Fruit fly (Drosophila melanogaster) whole organism, embryonic: ENCODE results near the gene H2.0.

Source experiments
- Aef1 ChIP-seq: fragments of 200-800 bp; sonication (Bioruptor generic); IDR thresholded peaks from 3 replicates; pipeline ENCODE4 v1.3.6; 2022; ENCODE audit warnings: missing biosample characterization, missing genetic modification characterization
- BtbVII ChIP-seq: fragments of 200-800 bp; sonication (Bioruptor generic); optimal IDR thresholded peaks from 3 replicates; lab custom pipeline; 2017; ENCODE audit warnings: missing biosample characterization, mild to moderate bottlenecking, missing genetic modification characterization
- Bteb2 ChIP-seq: fragments of 200-800 bp; sonication (Bioruptor generic); optimal IDR thresholded peaks from 2 replicates; lab custom pipeline; 2016; ENCODE audit warnings: missing biosample characterization, missing genetic modification characterization
- CG10147 ChIP-seq: fragments of 200-800 bp; sonication (Bioruptor generic); optimal IDR thresholded peaks from 2 replicates; lab custom pipeline; 2019; ENCODE audit warnings: missing biosample characterization, mild to moderate bottlenecking, missing genetic modification characterization, moderate library complexity
- CG11247 ChIP-seq: fragments of 200-800 bp; sonication (Bioruptor generic); IDR thresholded peaks from 2 replicates; pipeline ENCODE4 v1.3.6; 2022; ENCODE audit warnings: missing biosample characterization, missing genetic modification characterization
- CG11695 ChIP-seq: fragments of 200-800 bp; sonication (Bioruptor generic); IDR thresholded peaks from 3 replicates; pipeline ENCODE4 v1.3.6; 2022; ENCODE audit warnings: missing biosample characterization, missing genetic modification characterization
- CG12299 ChIP-seq: fragments of 200-800 bp; sonication (Bioruptor generic); optimal IDR thresholded peaks from 2 replicates; lab custom pipeline; 2018; ENCODE audit warnings: missing biosample characterization, mild to moderate bottlenecking, missing genetic modification characterization
- CG13123 ChIP-seq: fragments of 200-800 bp; sonication (Bioruptor generic); optimal IDR thresholded peaks from 2 replicates; lab custom pipeline; 2016; ENCODE audit warnings: missing biosample characterization, missing genetic modification characterization
- CG13894 ChIP-seq: fragments of 200-800 bp; sonication (Bioruptor generic); optimal IDR thresholded peaks from 3 replicates; lab custom pipeline; 2018; ENCODE audit warnings: missing biosample characterization, mild to moderate bottlenecking, missing genetic modification characterization, moderate library complexity
- CG1529 ChIP-seq: fragments of 200-800 bp; sonication (Bioruptor generic); optimal IDR thresholded peaks from 3 replicates; lab custom pipeline; 2018; ENCODE audit warnings: missing biosample characterization, missing genetic modification characterization
- CG16779 ChIP-seq: fragments of 200-800 bp; sonication (Bioruptor generic); IDR thresholded peaks from 2 replicates; pipeline ENCODE4 v1.3.6; 2022; ENCODE audit warnings: missing biosample characterization, missing genetic modification characterization
- CG16863 ChIP-seq: fragments of 200-800 bp; sonication (Bioruptor generic); optimal IDR thresholded peaks from 3 replicates; lab custom pipeline; 2016; ENCODE audit warnings: missing biosample characterization, missing genetic modification characterization
- CG17568 ChIP-seq: fragments of 200-800 bp; sonication (Bioruptor generic); optimal IDR thresholded peaks from 2 replicates; lab custom pipeline; 2018; ENCODE audit warnings: missing biosample characterization, mild to moderate bottlenecking, missing genetic modification characterization, moderate library complexity
- CG18262 ChIP-seq: fragments of 200-800 bp; optimal IDR thresholded peaks from 3 replicates; lab custom pipeline; 2019; ENCODE audit warnings: missing biosample characterization, mild to moderate bottlenecking, missing genetic modification characterization, moderate library complexity
- CG18619 ChIP-seq: fragments of 200-800 bp; sonication (Bioruptor generic); optimal IDR thresholded peaks from 3 replicates; lab custom pipeline; 2017; ENCODE audit warnings: missing biosample characterization, mild to moderate bottlenecking, missing genetic modification characterization
- CG30403 ChIP-seq: fragments of 200-800 bp; sonication (Bioruptor generic); optimal IDR thresholded peaks from 3 replicates; lab custom pipeline; 2016; ENCODE audit warnings: missing biosample characterization, missing genetic modification characterization
- CG30431 ChIP-seq: fragments of 200-800 bp; sonication (Bioruptor generic); optimal IDR thresholded peaks from 2 replicates; lab custom pipeline; 2017; ENCODE audit warnings: missing biosample characterization, missing genetic modification characterization
- CG3065 ChIP-seq: fragments of 200-800 bp; sonication (Bioruptor generic); optimal IDR thresholded peaks from 2 replicates; lab custom pipeline; 2016; ENCODE audit warnings: missing biosample characterization, missing genetic modification characterization
- CG31441 ChIP-seq: fragments of 200-800 bp; sonication (Bioruptor generic); IDR thresholded peaks from 2 replicates; pipeline ENCODE4 v1.3.6; 2022; ENCODE audit warnings: missing biosample characterization, missing genetic modification characterization
- CG3163 ChIP-seq: fragments of 200-800 bp; sonication (Bioruptor generic); optimal IDR thresholded peaks from 3 replicates; lab custom pipeline; 2016; ENCODE audit warnings: missing biosample characterization, missing genetic modification characterization
- CG32532 ChIP-seq: fragments of 200-800 bp; sonication (Bioruptor generic); IDR thresholded peaks from 2 replicates; pipeline ENCODE4 v1.3.6; 2022; ENCODE audit warnings: missing biosample characterization, missing genetic modification characterization
- CG3838 ChIP-seq: fragments of 200-800 bp; sonication (Bioruptor generic); optimal IDR thresholded peaks from 3 replicates; lab custom pipeline; 2016; ENCODE audit warnings: missing biosample characterization, missing genetic modification characterization
- CG5953 ChIP-seq: fragments of 200-800 bp; sonication (Bioruptor generic); IDR thresholded peaks from 2 replicates; pipeline ENCODE4 v1.3.6; 2022; ENCODE audit warnings: missing biosample characterization, missing genetic modification characterization
- CG6765 ChIP-seq: fragments of 200-800 bp; sonication (Bioruptor generic); optimal IDR thresholded peaks from 3 replicates; lab custom pipeline; 2017; ENCODE audit warnings: missing biosample characterization, mild to moderate bottlenecking, missing genetic modification characterization
- CG9727 ChIP-seq: fragments of 200-800 bp; sonication (Bioruptor generic); optimal IDR thresholded peaks from 3 replicates; lab custom pipeline; 2017; ENCODE audit warnings: missing biosample characterization, mild to moderate bottlenecking, missing genetic modification characterization
- Dad ChIP-seq: fragments of 200-800 bp; sonication (Bioruptor generic); optimal IDR thresholded peaks from 3 replicates; lab custom pipeline; 2016; ENCODE audit warnings: missing biosample characterization, missing genetic modification characterization
- Dip3 ChIP-seq: fragments of 200-800 bp; sonication (Bioruptor generic); optimal IDR thresholded peaks from 3 replicates; lab custom pipeline; 2016; ENCODE audit warnings: missing biosample characterization, missing genetic modification characterization
- Doc3 ChIP-seq: fragments of 200-800 bp; sonication (Bioruptor generic); IDR thresholded peaks from 3 replicates; pipeline ENCODE4 v1.3.6; 2022; ENCODE audit warnings: missing biosample characterization, missing genetic modification characterization; ENCODE audit not compliant: partially characterized antibody
- E2f1 ChIP-seq: fragments of 200-800 bp; sonication (Bioruptor generic); IDR thresholded peaks from 2 replicates; pipeline ENCODE4 v1.3.6; 2022; ENCODE audit warnings: missing biosample characterization, missing genetic modification characterization
- E2f2 ChIP-seq: fragments of 200-800 bp; sonication (Bioruptor generic); IDR thresholded peaks from 2 replicates; pipeline ENCODE4 v1.3.6; 2022; ENCODE audit warnings: missing biosample characterization, missing genetic modification characterization
- GATAe ChIP-seq: fragments of 200-800 bp; sonication (Bioruptor generic); conservative IDR thresholded peaks from 2 replicates; pipeline ENCODE4 v1.3.6; 2022; ENCODE audit warnings: missing biosample characterization, missing genetic modification characterization
- Hr51 ChIP-seq, 2 experiments: fragments of 200-800 bp; sonication (Bioruptor generic); optimal IDR thresholded peaks; 2 replicates in 1 of 2; 3 replicates in 1 of 2; lab custom pipeline; 2016 to 2018; ENCODE audit warnings: missing biosample characterization in 2 of 2, missing genetic modification characterization in 2 of 2, mild to moderate bottlenecking in 1 of 2, moderate library complexity in 1 of 2
- ash1 ChIP-seq: fragments of 200-800 bp; sonication (Bioruptor generic); optimal IDR thresholded peaks from 2 replicates; lab custom pipeline; 2018; ENCODE audit warnings: missing biosample characterization, mild to moderate bottlenecking, missing genetic modification characterization
- az2 ChIP-seq: fragments of 200-800 bp; sonication (Bioruptor generic); optimal IDR thresholded peaks from 3 replicates; lab custom pipeline; 2016; ENCODE audit warnings: missing biosample characterization, missing genetic modification characterization
- br ChIP-seq: fragments of >200 bp; optimal IDR thresholded peaks from 2 replicates; lab custom pipeline; 2017
- chinmo ChIP-seq: fragments of 200-800 bp; sonication (Bioruptor generic); IDR thresholded peaks from 4 replicates; pipeline ENCODE4 v1.3.6; 2022; ENCODE audit warnings: missing biosample characterization, missing genetic modification characterization; ENCODE audit not compliant: partially characterized antibody
- chm ChIP-seq: fragments of 200-800 bp; sonication (Bioruptor generic); IDR thresholded peaks from 2 replicates; pipeline ENCODE4 v1.3.6; 2022; ENCODE audit warnings: missing biosample characterization, missing genetic modification characterization
- fd102C ChIP-seq: fragments of 200-800 bp; sonication (Bioruptor generic); optimal IDR thresholded peaks from 2 replicates; lab custom pipeline; 2018; ENCODE audit warnings: missing biosample characterization, mild to moderate bottlenecking, missing genetic modification characterization, moderate library complexity
- fd3F ChIP-seq: fragments of 200-800 bp; sonication (Bioruptor generic); optimal IDR thresholded peaks from 2 replicates; lab custom pipeline; 2018; ENCODE audit warnings: missing biosample characterization, mild to moderate bottlenecking, missing genetic modification characterization, moderate library complexity
- gce ChIP-seq: fragments of 200-800 bp; sonication (Bioruptor generic); IDR thresholded peaks from 3 replicates; pipeline ENCODE4 v1.3.6; 2022; ENCODE audit warnings: missing biosample characterization, missing genetic modification characterization
- her ChIP-seq: fragments of 200-800 bp; sonication (Bioruptor generic); optimal IDR thresholded peaks from 2 replicates; lab custom pipeline; 2016; ENCODE audit warnings: missing biosample characterization, missing genetic modification characterization
- jing ChIP-seq: fragments of 200-800 bp; sonication (Bioruptor generic); optimal IDR thresholded peaks from 2 replicates; lab custom pipeline; 2018; ENCODE audit warnings: missing biosample characterization, mild to moderate bottlenecking, missing genetic modification characterization
- jumu ChIP-seq: fragments of 200-800 bp; sonication (Bioruptor generic); optimal IDR thresholded peaks from 3 replicates; lab custom pipeline; 2016; ENCODE audit warnings: missing biosample characterization, missing genetic modification characterization
- kay ChIP-seq: fragments of 200-800 bp; sonication (Bioruptor generic); optimal IDR thresholded peaks from 2 replicates; lab custom pipeline; 2016; ENCODE audit warnings: missing biosample characterization, missing genetic modification characterization
- mirr ChIP-seq: fragments of 200-800 bp; sonication (Bioruptor generic); optimal IDR thresholded peaks from 3 replicates; lab custom pipeline; 2018; ENCODE audit warnings: missing biosample characterization, mild to moderate bottlenecking, missing genetic modification characterization
- pho ChIP-seq: fragments of 200-800 bp; sonication (Bioruptor generic); optimal IDR thresholded peaks from 2 replicates; lab custom pipeline; 2016; ENCODE audit warnings: missing biosample characterization, missing genetic modification characterization
- ro ChIP-seq: fragments of 200-800 bp; sonication (Bioruptor generic); IDR thresholded peaks from 2 replicates; pipeline ENCODE4 v1.3.6; 2022; ENCODE audit warnings: missing biosample characterization, missing genetic modification characterization
- sens-2 ChIP-seq: fragments of 200-800 bp; sonication (Bioruptor generic); IDR thresholded peaks from 2 replicates; pipeline ENCODE4 v1.3.6; 2022; ENCODE audit warnings: missing biosample characterization, missing genetic modification characterization
- seq ChIP-seq: fragments of 200-800 bp; sonication (Bioruptor generic); IDR thresholded peaks from 2 replicates; pipeline ENCODE4 v1.3.6; 2022; ENCODE audit warnings: missing biosample characterization, missing genetic modification characterization
- tap ChIP-seq: fragments of 200-800 bp; optimal IDR thresholded peaks from 3 replicates; lab custom pipeline; 2019; ENCODE audit warnings: missing biosample characterization, mild to moderate bottlenecking, missing genetic modification characterization, moderate library complexity
- tio ChIP-seq: fragments of 200-800 bp; sonication (Bioruptor generic); optimal IDR thresholded peaks from 2 replicates; lab custom pipeline; 2017; ENCODE audit warnings: missing biosample characterization, missing genetic modification characterization, inconsistent platforms
- tup ChIP-seq: fragments of 200-800 bp; sonication (Bioruptor generic); optimal IDR thresholded peaks from 2 replicates; lab custom pipeline; 2016; ENCODE audit warnings: missing biosample characterization, mild to moderate bottlenecking, missing genetic modification characterization, moderate library complexity

H2.0 gene

dm6 chr2L:5974122-5974521, 45.1 kb downstream of the H2.0 start (continued):
- peak; percentile 38 for TF ChIP-seq CG18262 (tag; lab: Kevin White, UChicago)
- no peak for TF ChIP-seq Bteb2 (GFP tag; lab: Kevin White, UChicago)
- no peak for TF ChIP-seq Dad (GFP tag; lab: Kevin White, UChicago)
- no peak for TF ChIP-seq br (lab: Kevin White, UChicago)
- no peak for TF ChIP-seq tio (GFP tag; lab: Kevin White, UChicago)
- peak; percentile 53 for TF ChIP-seq tap (tag; lab: Kevin White, UChicago)
- TF ChIP-seq CG30403 (GFP tag; lab: Kevin White, UChicago) = no peak
- TF ChIP-seq CG17568 (GFP tag; lab: Kevin White, UChicago) = peak; percentile 69
- TF ChIP-seq CG13123 (GFP tag; lab: Kevin White, UChicago) = peak; percentile 58
- no peak for TF ChIP-seq sens-2 (GFP tag; lab: Robert Waterston, UW)
- no peak for TF ChIP-seq Aef1
- TF ChIP-seq chinmo (GFP tag; lab: Robert Waterston, UW) = peak; percentile 86; the same call in 3 of the 4 replicates
- TF ChIP-seq Dip3 = peak; percentile 31
- peak; percentile 27 for TF ChIP-seq CG13894 (tag; lab: Kevin White, UChicago)
- TF ChIP-seq CG11247 (GFP tag; lab: Robert Waterston, UW) = no peak
- TF ChIP-seq CG31441 (GFP tag; lab: Robert Waterston, UW) = peak; percentile 47; the same call in 1 of the 2 replicates
- TF ChIP-seq tup (GFP tag; lab: Kevin White, UChicago) = peak; percentile 56
- TF ChIP-seq CG6765 = peak; percentile 80
- peak; percentile 4 for TF ChIP-seq CG3163 (GFP tag; lab: Kevin White, UChicago)
- TF ChIP-seq chm (GFP tag; lab: Robert Waterston, UW) = peak; percentile 62
- no peak for TF ChIP-seq E2f1 (GFP tag; lab: Robert Waterston, UW)
- peak; percentile 21; the same call in 1 of the 2 replicates for TF ChIP-seq CG32532
- TF ChIP-seq BtbVII (GFP tag; lab: Kevin White, UChicago) = peak; percentile 72
- TF ChIP-seq CG11695 (GFP tag; lab: Robert Waterston, UW) = peak; percentile 27; the same call in 1 of the 3 replicates
- no peak for TF ChIP-seq CG16863 (GFP tag; lab: Kevin White, UChicago)
- TF ChIP-seq CG1529 (GFP tag; lab: Kevin White, UChicago) = peak; percentile 46
- no peak for TF ChIP-seq Doc3 (GFP tag; lab: Robert Waterston, UW)
- no peak for TF ChIP-seq CG16779
- peak; percentile 69 for TF ChIP-seq CG18619 (GFP tag; lab: Kevin White, UChicago)
- TF ChIP-seq CG12299 (tag; lab: Kevin White, UChicago) = peak; percentile 17
- peak; percentile 30 to 52 for TF ChIP-seq Hr51 (GFP tag; optimal IDR thresholded peaks at IDR 0.05; lab: Kevin White, UChicago)
- no peak for TF ChIP-seq E2f2 (GFP tag; lab: Robert Waterston, UW)
- no peak for TF ChIP-seq ro (GFP tag; lab: Robert Waterston, UW)
- TF ChIP-seq pho (GFP tag; lab: Kevin White, UChicago) = no peak
- no peak for TF ChIP-seq GATAe (GFP tag; lab: Robert Waterston, UW)
- TF ChIP-seq fd102C (GFP tag; lab: Kevin White, UChicago) = no peak
- peak; percentile 66 for TF ChIP-seq mirr (GFP tag; lab: Kevin White, UChicago)
- TF ChIP-seq her (GFP tag; lab: Kevin White, UChicago) = peak; percentile 27
- peak; percentile 41 for TF ChIP-seq CG10147 (GFP tag; lab: Kevin White, UChicago)
- TF ChIP-seq kay (GFP tag; lab: Kevin White, UChicago) = no peak
- peak; percentile 49 for TF ChIP-seq ash1 (GFP tag; lab: Kevin White, UChicago)
- peak; percentile 54 for TF ChIP-seq fd3F (GFP tag; lab: Kevin White, UChicago)
- peak; percentile 59 for TF ChIP-seq CG9727 (GFP tag; lab: Kevin White, UChicago)
- TF ChIP-seq jumu (GFP tag; lab: Kevin White, UChicago) = no peak
- TF ChIP-seq CG5953 = 0 out of 2 replicates have a peak, but pooled peaks have one; percentile 15
- TF ChIP-seq CG30431 (GFP tag; lab: Kevin White, UChicago) = no peak
- no peak for TF ChIP-seq CG3838 (GFP tag; lab: Kevin White, UChicago)
- TF ChIP-seq az2 (GFP tag; lab: Kevin White, UChicago) = no peak
- peak; percentile 1 for TF ChIP-seq jing (GFP tag; lab: Kevin White, UChicago)
- peak; percentile 63; the same call in 2 of the 3 replicates for TF ChIP-seq gce (GFP tag; lab: Robert Waterston, UW)
- peak; percentile 73 for TF ChIP-seq seq (GFP tag; lab: Robert Waterston, UW)
- TF ChIP-seq CG3065 = no peak
